Worm (Caenorhabditis elegans): ENCODE results near the gene T28F3.11.

The T28F3.11 gene

DNA sequence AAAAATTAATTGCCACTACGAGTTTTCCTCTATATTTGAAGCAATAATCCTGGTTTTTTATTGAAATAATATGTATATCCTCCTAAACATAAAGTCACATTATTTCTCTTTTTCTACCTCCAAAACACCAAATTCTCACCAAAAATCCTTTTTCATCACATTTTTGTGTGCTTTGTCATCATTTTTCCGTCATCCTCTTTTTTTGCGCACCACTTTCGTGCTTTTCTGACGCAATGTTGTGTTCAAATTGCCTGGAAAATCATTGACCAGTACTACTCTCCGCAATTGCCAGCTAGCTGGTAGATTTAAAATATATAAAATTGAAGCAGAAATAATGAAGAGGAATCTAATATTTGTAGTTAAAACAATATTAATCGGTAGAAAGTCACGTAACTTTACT, 23.4 kb downstream of the T28F3.11 start:
- no peak for TF ChIP-seq ceh-82 (tag; optimal IDR thresholded peaks at IDR 0.05)
- no peak for TF ChIP-seq skn-1 (tag; optimal IDR thresholded peaks at IDR 0.05)
- no peak for TF ChIP-seq zag-1 (tag; optimal IDR thresholded peaks at IDR 0.05)
- TF ChIP-seq nhr-77 (tag; optimal IDR thresholded peaks at IDR 0.05): no peak
- TF ChIP-seq aly-2 (tag; optimal IDR thresholded peaks at IDR 0.05): no peak
- TF ChIP-seq snpc-4 (tag; optimal IDR thresholded peaks at IDR 0.05): no peak
- TF ChIP-seq nhr-11 (tag; optimal IDR thresholded peaks at IDR 0.05): no peak
- no peak for TF ChIP-seq ztf-11 (tag; optimal IDR thresholded peaks at IDR 0.05)
- no peak for TF ChIP-seq elt-3 (tag; optimal IDR thresholded peaks at IDR 0.05)
- no peak for TF ChIP-seq nhr-129 (tag; optimal IDR thresholded peaks at IDR 0.05)
- TF ChIP-seq alr-1 (tag; optimal IDR thresholded peaks at IDR 0.05): no peak
- TF ChIP-seq mbf-1 (tag; optimal IDR thresholded peaks at IDR 0.05): no peak
- no peak for TF ChIP-seq elt-1 (tag; optimal IDR thresholded peaks at IDR 0.05)
- TF ChIP-seq unc-62 (GFP tag; optimal IDR thresholded peaks at IDR 0.05): no peak
- no peak for TF ChIP-seq mab-5 (tag; optimal IDR thresholded peaks at IDR 0.05)
- TF ChIP-seq gmeb-1 (tag; optimal IDR thresholded peaks at IDR 0.05): no peak
- no peak for TF ChIP-seq nhr-25 (tag; optimal IDR thresholded peaks at IDR 0.05)
- TF ChIP-seq unc-39 (tag; optimal IDR thresholded peaks at IDR 0.05): no peak
- no peak for TF ChIP-seq nhr-21 (tag; optimal IDR thresholded peaks at IDR 0.05)
- no peak for TF ChIP-seq nhr-23 (tag; optimal IDR thresholded peaks at IDR 0.05)

- no peak for TF ChIP-seq lin-11 (tag; optimal IDR thresholded peaks at IDR 0.05)
- no peak for TF ChIP-seq mbf-1 (tag; optimal IDR thresholded peaks at IDR 0.05)
- peak; percentile 70 for TF ChIP-seq unc-55 (GFP tag; optimal IDR thresholded peaks at IDR 0.05)
- TF ChIP-seq peb-1 (tag; optimal IDR thresholded peaks at IDR 0.05): no peak
- TF ChIP-seq alr-1 (tag; optimal IDR thresholded peaks at IDR 0.05): no peak
- peak; percentile 27 for TF ChIP-seq mab-5 (tag; optimal IDR thresholded peaks at IDR 0.05)
- no peak for TF ChIP-seq fos-1 (tag; optimal IDR thresholded peaks at IDR 0.05)
- no peak for TF ChIP-seq elt-1 (tag; optimal IDR thresholded peaks at IDR 0.05)
These were observed 24.1 kb downstream of the T28F3.11 start for ce11 chrIV:17267304-17267891.

- TF ChIP-seq nhr-77 (tag; optimal IDR thresholded peaks at IDR 0.05) (no peak), ztf-11 (tag; optimal IDR thresholded peaks at IDR 0.05) (no peak), snpc-4 (tag; optimal IDR thresholded peaks at IDR 0.05) (no peak), gmeb-1 (tag; optimal IDR thresholded peaks at IDR 0.05) (no peak), lin-39 (tag; optimal IDR thresholded peaks at IDR 0.05) (no peak), unc-62 (GFP tag; optimal IDR thresholded peaks at IDR 0.05) (no peak), nhr-237 (tag; optimal IDR thresholded peaks at IDR 0.05) (no peak), crh-2 (tag; optimal IDR thresholded peaks at IDR 0.05) (no peak), zag-1 (tag; optimal IDR thresholded peaks at IDR 0.05) (no peak), unc-39 (tag; optimal IDR thresholded peaks at IDR 0.05) (no peak), nhr-23 (tag; optimal IDR thresholded peaks at IDR 0.05) (no peak), blmp-1 (tag; optimal IDR thresholded peaks at IDR 0.05; ENCODE audit: insufficient read depth) (no peak), sem-4 (tag; optimal IDR thresholded peaks at IDR 0.05) (no peak), F13H6.1 (tag; optimal IDR thresholded peaks at IDR 0.05) (no peak), ama-1 (optimal IDR thresholded peaks at IDR 0.05) (no peak), elt-3 (tag; optimal IDR thresholded peaks at IDR 0.05) (no peak), egl-27 (tag; optimal IDR thresholded peaks at IDR 0.05) (no peak), lin-13 (GFP tag; optimal IDR thresholded peaks at IDR 0.05) (no peak)
These were observed 25.8 kb downstream of the T28F3.11 start for ce11 chrIV:17265716-17266115.

- TF ChIP-seq mab-5 (tag; optimal IDR thresholded peaks at IDR 0.05) (no peak), ceh-82 (tag; optimal IDR thresholded peaks at IDR 0.05) (no peak), ZK546.5 (tag; optimal IDR thresholded peaks at IDR 0.05) (no peak), dmd-4 (tag; optimal IDR thresholded peaks at IDR 0.05) (no peak), unc-55 (GFP tag; optimal IDR thresholded peaks at IDR 0.05) (no peak), lin-13 (GFP tag; optimal IDR thresholded peaks at IDR 0.05) (no peak), crh-2 (tag; optimal IDR thresholded peaks at IDR 0.05) (no peak), nhr-77 (tag; optimal IDR thresholded peaks at IDR 0.05) (no peak), snpc-4 (tag; optimal IDR thresholded peaks at IDR 0.05) (no peak), C34F6.9 (tag; optimal IDR thresholded peaks at IDR 0.05) (no peak)
These were observed 26.2 kb downstream of the T28F3.11 start, which contains the start of gene str-187 for ce11 chrIV:17265279-17265678. TSS of gene str-187 (plus strand) at chrIV:17265579.

DNA sequence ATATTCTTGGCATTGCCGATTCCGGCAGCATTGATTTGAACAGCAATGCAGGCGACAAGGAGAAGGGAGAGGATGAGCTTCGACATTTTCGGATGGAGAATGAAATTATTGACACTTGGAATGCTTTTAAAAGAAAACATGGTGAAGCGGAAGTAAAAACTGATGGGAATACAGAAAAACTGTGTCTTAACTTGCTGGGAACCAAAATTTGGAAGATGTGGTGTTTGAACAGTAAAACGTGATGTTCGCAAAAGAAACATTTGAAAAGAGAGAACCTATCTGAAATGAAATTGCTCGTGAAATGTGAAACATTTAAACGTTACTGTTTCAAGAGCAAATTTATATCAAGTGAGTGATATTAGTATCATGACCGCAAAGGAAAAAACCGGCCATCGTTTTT, 26.8 kb downstream of the T28F3.11 start, which contains the start of gene F26D10.13:
TSS of gene F26D10.13 (minus strand) at position 101 of the 400 bp plus-strand sequence.
- TF ChIP-seq skn-1 (tag; optimal IDR thresholded peaks at IDR 0.05): no peak
- TF ChIP-seq R02D3.7 (tag; optimal IDR thresholded peaks at IDR 0.05): no peak
- no peak for TF ChIP-seq sma-9 (GFP tag; optimal IDR thresholded peaks at IDR 0.05)
- no peak for TF ChIP-seq sma-9 (tag; optimal IDR thresholded peaks at IDR 0.05)

All from whole organism, L2 larva.